Fruit fly (Drosophila melanogaster) Kc167 (cell line): ENCODE results near the gene CG11382.

Source experiments
- Myc ChIP-seq: fragments of >200 bp; optimal IDR thresholded peaks from 2 replicates; lab custom pipeline; 2017; ENCODE audit warnings: missing external identifiers
- Sin3A ChIP-seq: fragments of >200 bp; optimal IDR thresholded peaks from 2 replicates; lab custom pipeline; 2018; ENCODE audit warnings: missing external identifiers

DNA sequence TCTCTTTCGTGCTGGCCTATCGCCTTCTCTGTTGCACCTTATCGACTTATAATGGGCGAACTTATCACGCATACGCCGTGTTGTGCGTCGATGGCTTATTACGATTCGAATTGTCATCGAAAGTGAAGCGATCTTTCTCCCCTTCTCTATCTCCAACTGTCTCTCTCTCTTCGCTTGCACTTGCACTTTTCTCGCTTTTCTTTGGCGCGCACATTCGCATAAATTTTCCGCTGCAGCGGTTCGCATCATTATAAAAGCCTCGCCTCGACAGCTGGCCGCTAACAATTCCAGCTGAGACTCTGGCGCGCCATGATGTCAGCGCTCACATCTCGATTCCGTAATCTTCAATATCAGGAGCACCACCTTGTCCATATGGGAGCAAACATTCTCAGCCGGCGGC, 10.5 kb upstream of the CG11382 start, which contains the start of gene CG14625:
- TF ChIP-seq Sin3A (lab: Kevin White, UChicago), result no peak
- TF ChIP-seq Myc (lab: Kevin White, UChicago), result no peak
